Worm (Caenorhabditis elegans) whole organism, mixed stage, embryonic: ENCODE data around the gene T10G3.2.

Experiments
- lin-13 ChIP-seq: fragments of 150-350 bp; optimal IDR thresholded peaks from 2 replicates; lab custom pipeline; 2014; ENCODE audit warnings: missing biosample characterization, missing genetic modification characterization
- nhr-237 ChIP-seq: fragments of 150-350 bp; optimal IDR thresholded peaks from 2 replicates; lab custom pipeline; 2014; ENCODE audit warnings: missing biosample characterization, missing genetic modification characterization
- nhr-76 ChIP-seq: sonication (generic microtip); optimal IDR thresholded peaks from 2 replicates; lab custom pipeline; 2017; ENCODE audit warnings: missing biosample characterization, missing genetic modification characterization
- snpc-4 ChIP-seq: fragments of 150-350 bp; optimal IDR thresholded peaks from 2 replicates; lab custom pipeline; 2014; ENCODE audit warnings: missing biosample characterization, missing genetic modification characterization
- unc-120 ChIP-seq: sonication (generic microtip); optimal IDR thresholded peaks from 2 replicates; lab custom pipeline; 2017; ENCODE audit warnings: missing genetic modification characterization, missing compliant biosample characterization; ENCODE audit not compliant: poor library complexity, severe bottlenecking
- zip-8 ChIP-seq: fragments of 150-350 bp; optimal IDR thresholded peaks from 2 replicates; lab custom pipeline; 2014; ENCODE audit warnings: missing biosample characterization, missing genetic modification characterization

DNA sequence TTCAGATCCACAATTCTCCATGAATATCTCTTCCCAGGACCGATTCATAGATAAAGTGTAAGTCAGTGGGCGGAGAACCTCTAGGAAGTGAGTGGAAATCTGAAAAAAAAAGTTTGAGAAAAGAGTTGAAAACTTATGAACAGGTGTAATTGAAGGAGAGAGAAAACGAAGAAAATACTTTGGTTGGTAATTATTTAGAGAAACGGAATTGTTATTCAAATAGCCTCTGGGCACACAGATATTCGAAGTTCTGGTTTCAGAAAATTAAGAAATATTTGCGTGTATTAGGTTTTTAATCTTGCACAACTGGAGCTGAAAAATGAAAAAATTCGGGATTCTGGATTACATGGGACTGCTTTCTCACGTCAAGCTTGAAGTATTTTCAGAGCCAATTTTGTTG, at the start of gene T10G3.2:
- TF ChIP-seq snpc-4 (tag; lab: Kevin White, UChicago) (no peak), nhr-76 (tag; lab: Kevin White, UChicago) (no peak), nhr-237 (tag; lab: Kevin White, UChicago) (no peak), lin-13 (no peak), unc-120 (tag; lab: Kevin White, UChicago) (no peak), zip-8 (no peak)
